Worm (Caenorhabditis elegans): ENCODE measurements around the gene Y39A1C.1.
"Not testable (repeated sequence)": the region's sequence is repeated elsewhere in the genome, so short reads cannot be mapped to it uniquely, and the experiment has no call there.

The Y39A1C.1 gene

ce11 chrIII:10855398-10855880, at the start of gene Y39A1C.1 (continued):
- TF ChIP-seq sdc-2 (tag; optimal IDR thresholded peaks at IDR 0.05), result no peak
- TF ChIP-seq eyg-1 (tag; optimal IDR thresholded peaks at IDR 0.05), result no peak
- peak; percentile 29 for TF ChIP-seq tbx-2 (tag; optimal IDR thresholded peaks at IDR 0.05)

ce11 chrIII:10805625-10806024, 49.6 kb upstream of the Y39A1C.1 start, which contains the start of gene klp-7:
klp-7 (plus strand) TSS chrIII:10805925.
- not testable (repeated sequence) for TF ChIP-seq pag-3 (tag; optimal IDR thresholded peaks at IDR 0.05; ENCODE audit: borderline replicate concordance); C38D4.7 (GFP tag; optimal IDR thresholded peaks at IDR 0.05); elt-4 (tag; optimal IDR thresholded peaks at IDR 0.05)

ce11 chrIII:10806821-10807220, 48.4 kb upstream of the Y39A1C.1 start:
- TF ChIP-seq unc-55 (GFP tag; optimal IDR thresholded peaks at IDR 0.05) (no peak), hlh-30 (tag; optimal IDR thresholded peaks at IDR 0.05; ENCODE audit: insufficient read depth) (no peak), Y22D7AL.16 (tag; optimal IDR thresholded peaks at IDR 0.05) (no peak), hlh-8 (tag; optimal IDR thresholded peaks at IDR 0.05) (no peak), lin-11 (tag; optimal IDR thresholded peaks at IDR 0.05) (no peak), zip-5 (tag; optimal IDR thresholded peaks at IDR 0.05) (no peak), sox-4 (tag; optimal IDR thresholded peaks at IDR 0.05) (no peak), hlh-13 (GFP tag; optimal IDR thresholded peaks at IDR 0.05) (no peak), ceh-9 (tag; optimal IDR thresholded peaks at IDR 0.05) (no peak), sox-2 (GFP tag; IDR thresholded peaks at IDR 0.05) (no peak)

ce11 chrIII:10807236-10807635, 48.0 kb upstream of the Y39A1C.1 start:
- no peak for TF ChIP-seq F13H6.1 (tag; optimal IDR thresholded peaks at IDR 0.05)
- no peak for TF ChIP-seq unc-3 (GFP tag; conservative IDR thresholded peaks at IDR 0.05)
- no peak for TF ChIP-seq unc-3 (tag; optimal IDR thresholded peaks at IDR 0.05)
- no peak for TF ChIP-seq tbx-7 (tag; optimal IDR thresholded peaks at IDR 0.05)
- no peak for TF ChIP-seq ceh-30 (tag; optimal IDR thresholded peaks at IDR 0.05)
- TF ChIP-seq ceh-18 (tag; optimal IDR thresholded peaks at IDR 0.05), result no peak
- no peak for TF ChIP-seq pha-2 (tag; optimal IDR thresholded peaks at IDR 0.05)
- TF ChIP-seq rnt-1 (tag; optimal IDR thresholded peaks at IDR 0.05), result no peak
- TF ChIP-seq ceh-19 (GFP tag; optimal IDR thresholded peaks at IDR 0.05), result no peak
- TF ChIP-seq pat-9 (tag; optimal IDR thresholded peaks at IDR 0.05), result no peak
- TF ChIP-seq sdc-2 (tag; optimal IDR thresholded peaks at IDR 0.05), result no peak

- TF ChIP-seq ztf-16 (tag; optimal IDR thresholded peaks at IDR 0.05) (peak; percentile 64), ceh-34 (tag; optimal IDR thresholded peaks at IDR 0.05) (peak; percentile 10), rnt-1 (tag; optimal IDR thresholded peaks at IDR 0.05) (peak; percentile 4), unc-42 (tag; optimal IDR thresholded peaks at IDR 0.05) (peak; percentile 67), ceh-2 (tag; optimal IDR thresholded peaks at IDR 0.05) (peak; percentile 12), sox-4 (tag; optimal IDR thresholded peaks at IDR 0.05) (peak; percentile 30), hlh-8 (tag; optimal IDR thresholded peaks at IDR 0.05) (no peak), ceh-6 (GFP tag; optimal IDR thresholded peaks at IDR 0.05) (peak; percentile 14), gmeb-2 (tag; optimal IDR thresholded peaks at IDR 0.05) (no peak), ttx-3 (tag; optimal IDR thresholded peaks at IDR 0.05) (no peak), sox-2 (GFP tag; IDR thresholded peaks at IDR 0.05) (0 out of 2 replicates have a peak, but pooled peaks have one; percentile 9), ceh-14 (tag; optimal IDR thresholded peaks at IDR 0.05) (peak; percentile 27), nhr-11 (tag; optimal IDR thresholded peaks at IDR 0.05) (no peak), tbx-2 (tag; optimal IDR thresholded peaks at IDR 0.05) (peak; percentile 70), hlh-30 (tag; optimal IDR thresholded peaks at IDR 0.05; ENCODE audit: insufficient read depth) (no peak), hlh-13 (GFP tag; optimal IDR thresholded peaks at IDR 0.05) (no peak), zip-5 (tag; optimal IDR thresholded peaks at IDR 0.05) (no peak), pha-2 (tag; optimal IDR thresholded peaks at IDR 0.05) (no peak), ceh-31 (tag; optimal IDR thresholded peaks at IDR 0.05) (peak; percentile 67), ets-4 (tag; optimal IDR thresholded peaks at IDR 0.05) (peak; percentile 7), nhr-232 (tag; optimal IDR thresholded peaks at IDR 0.05) (peak; percentile 7), ceh-9 (tag; optimal IDR thresholded peaks at IDR 0.05) (no peak), hlh-6 (tag; optimal IDR thresholded peaks at IDR 0.05) (peak; percentile 17), ref-2 (tag; optimal IDR thresholded peaks at IDR 0.05) (peak; percentile 28), unc-55 (GFP tag; optimal IDR thresholded peaks at IDR 0.05) (peak; percentile 27), fax-1 (tag; optimal IDR thresholded peaks at IDR 0.05) (no peak), ceh-18 (tag; optimal IDR thresholded peaks at IDR 0.05) (peak; percentile 26), pqm-1 (tag; optimal IDR thresholded peaks at IDR 0.05) (no peak), nfya-1 (tag; optimal IDR thresholded peaks at IDR 0.05) (peak; percentile 39)
Measured at ce11 chrIII:10807956-10808355, 47.3 kb upstream of the Y39A1C.1 start.

All from whole organism, late embryonic.